Fruit fly (Drosophila melanogaster) whole organism, embryonic: ENCODE measurements around the gene Cfp1.

Source experiments
- Bgb ChIP-seq: fragments of 200-800 bp; sonication (Bioruptor generic); IDR thresholded peaks from 2 replicates; pipeline ENCODE4 v1.3.6; 2022; ENCODE audit warnings: missing biosample characterization, missing genetic modification characterization; ENCODE audit not compliant: partially characterized antibody
- Blimp-1 ChIP-seq: fragments of 200-800 bp; sonication (Bioruptor generic); optimal IDR thresholded peaks from 3 replicates; lab custom pipeline; 2018; ENCODE audit warnings: missing biosample characterization, missing genetic modification characterization, mild to moderate bottlenecking, moderate library complexity, missing genetic modification reagents
- CG10321 ChIP-seq: fragments of 200-800 bp; sonication (Bioruptor generic); IDR thresholded peaks from 2 replicates; pipeline ENCODE4 v1.3.6; 2022; ENCODE audit warnings: missing biosample characterization, missing genetic modification characterization
- CG10543 ChIP-seq: fragments of 200-800 bp; sonication (Bioruptor generic); optimal IDR thresholded peaks from 3 replicates; lab custom pipeline; 2017; ENCODE audit warnings: missing biosample characterization, mild to moderate bottlenecking, missing genetic modification characterization, moderate library complexity
- CG10565 ChIP-seq: fragments of 200-800 bp; sonication (Bioruptor generic); optimal IDR thresholded peaks from 3 replicates; lab custom pipeline; 2016; ENCODE audit warnings: missing biosample characterization, mild to moderate bottlenecking, missing genetic modification characterization
- CG11093 ChIP-seq: fragments of 200-800 bp; sonication (Bioruptor generic); IDR thresholded peaks from 3 replicates; pipeline ENCODE4 v1.3.6; 2022; ENCODE audit warnings: missing biosample characterization, missing genetic modification characterization
- CG13624 ChIP-seq: fragments of 200-800 bp; sonication (Bioruptor generic); optimal IDR thresholded peaks from 2 replicates; lab custom pipeline; 2016; ENCODE audit warnings: missing biosample characterization, missing genetic modification characterization
- CG13775 ChIP-seq: fragments of 200-800 bp; sonication (Bioruptor generic); optimal IDR thresholded peaks from 3 replicates; lab custom pipeline; 2017; ENCODE audit warnings: missing biosample characterization, mild to moderate bottlenecking, missing genetic modification characterization
- CG13894 ChIP-seq: fragments of 200-800 bp; sonication (Bioruptor generic); optimal IDR thresholded peaks from 3 replicates; lab custom pipeline; 2018; ENCODE audit warnings: missing biosample characterization, mild to moderate bottlenecking, missing genetic modification characterization, moderate library complexity
- CG1529 ChIP-seq: fragments of 200-800 bp; sonication (Bioruptor generic); optimal IDR thresholded peaks from 3 replicates; lab custom pipeline; 2018; ENCODE audit warnings: missing biosample characterization, missing genetic modification characterization
- CG17385 ChIP-seq: fragments of 200-800 bp; sonication (Bioruptor generic); optimal IDR thresholded peaks from 3 replicates; lab custom pipeline; 2018; ENCODE audit warnings: missing biosample characterization, mild to moderate bottlenecking, missing genetic modification characterization
- CG30431 ChIP-seq: fragments of 200-800 bp; sonication (Bioruptor generic); optimal IDR thresholded peaks from 2 replicates; lab custom pipeline; 2017; ENCODE audit warnings: missing biosample characterization, missing genetic modification characterization
- CG33213 ChIP-seq: fragments of 200-800 bp; sonication (Bioruptor generic); optimal IDR thresholded peaks from 3 replicates; lab custom pipeline; 2016; ENCODE audit warnings: missing biosample characterization, missing genetic modification characterization
- CG4854 ChIP-seq: fragments of 200-800 bp; sonication (Bioruptor generic); optimal IDR thresholded peaks from 2 replicates; lab custom pipeline; 2016; ENCODE audit warnings: missing biosample characterization, missing genetic modification characterization, inconsistent platforms
- CG5953 ChIP-seq: fragments of 200-800 bp; sonication (Bioruptor generic); IDR thresholded peaks from 2 replicates; pipeline ENCODE4 v1.3.6; 2022; ENCODE audit warnings: missing biosample characterization, missing genetic modification characterization
- CG6254 ChIP-seq: fragments of 200-800 bp; sonication (Bioruptor generic); optimal IDR thresholded peaks from 3 replicates; lab custom pipeline; 2017; ENCODE audit warnings: mild to moderate bottlenecking, missing biosample characterization, missing genetic modification reagents, missing genetic modification characterization
- CG6765 ChIP-seq: fragments of 200-800 bp; sonication (Bioruptor generic); optimal IDR thresholded peaks from 3 replicates; lab custom pipeline; 2017; ENCODE audit warnings: missing biosample characterization, mild to moderate bottlenecking, missing genetic modification characterization
- CG6791 ChIP-seq: fragments of 200-800 bp; sonication (Bioruptor generic); IDR thresholded peaks from 3 replicates; pipeline ENCODE4 v1.3.6; 2022; ENCODE audit warnings: missing biosample characterization, missing genetic modification characterization; ENCODE audit not compliant: partially characterized antibody
- CG7357 ChIP-seq: fragments of 200-800 bp; sonication (Bioruptor generic); IDR thresholded peaks from 3 replicates; pipeline ENCODE4 v1.3.6; 2022; ENCODE audit warnings: missing biosample characterization, missing genetic modification characterization
- Dad ChIP-seq: fragments of 200-800 bp; sonication (Bioruptor generic); optimal IDR thresholded peaks from 3 replicates; lab custom pipeline; 2016; ENCODE audit warnings: missing biosample characterization, missing genetic modification characterization
- Dfd ChIP-seq, 2 experiments: fragments of >200 bp; optimal IDR thresholded peaks; 2 replicates each; lab custom pipeline; 2017; ENCODE audit warnings: missing biosample characterization in 2 of 2, missing genetic modification characterization in 2 of 2
- Doc2 ChIP-seq: fragments of 200-800 bp; sonication (Bioruptor generic); IDR thresholded peaks from 2 replicates; pipeline ENCODE4 v1.3.6; 2022; ENCODE audit warnings: missing biosample characterization, missing genetic modification characterization
- Doc3 ChIP-seq: fragments of 200-800 bp; sonication (Bioruptor generic); IDR thresholded peaks from 3 replicates; pipeline ENCODE4 v1.3.6; 2022; ENCODE audit warnings: missing biosample characterization, missing genetic modification characterization; ENCODE audit not compliant: partially characterized antibody
- H15 ChIP-seq: fragments of 200-800 bp; sonication (Bioruptor generic); IDR thresholded peaks from 3 replicates; pipeline ENCODE4 v1.3.6; 2022; ENCODE audit warnings: missing biosample characterization, missing genetic modification characterization
- H2.0 ChIP-seq: fragments of 200-800 bp; sonication (Bioruptor generic); IDR thresholded peaks from 2 replicates; pipeline ENCODE4 v1.3.6; 2022; ENCODE audit warnings: missing biosample characterization, missing genetic modification characterization
- HmgZ ChIP-seq: fragments of 200-800 bp; sonication (Bioruptor generic); optimal IDR thresholded peaks from 2 replicates; lab custom pipeline; 2018; ENCODE audit warnings: missing biosample characterization, mild to moderate bottlenecking, missing genetic modification characterization
- Hmx ChIP-seq: fragments of 200-800 bp; sonication (Bioruptor generic); optimal IDR thresholded peaks from 2 replicates; lab custom pipeline; 2016; ENCODE audit warnings: missing biosample characterization, missing genetic modification characterization
- Hr51 ChIP-seq, 2 experiments: fragments of 200-800 bp; sonication (Bioruptor generic); optimal IDR thresholded peaks; 2 replicates in 1 of 2; 3 replicates in 1 of 2; lab custom pipeline; 2016 to 2018; ENCODE audit warnings: missing biosample characterization in 2 of 2, missing genetic modification characterization in 2 of 2, mild to moderate bottlenecking in 1 of 2, moderate library complexity in 1 of 2
- Hsf ChIP-seq: fragments of 200-800 bp; sonication (Bioruptor generic); optimal IDR thresholded peaks from 3 replicates; lab custom pipeline; 2016; ENCODE audit warnings: missing biosample characterization, missing genetic modification characterization
- Max ChIP-seq: fragments of 200-800 bp; sonication (Bioruptor generic); optimal IDR thresholded peaks from 2 replicates; lab custom pipeline; 2016; ENCODE audit warnings: missing biosample characterization, mild to moderate bottlenecking, missing genetic modification characterization
- Optix ChIP-seq: fragments of 200-800 bp; sonication (Bioruptor generic); IDR thresholded peaks from 3 replicates; pipeline ENCODE4 v1.3.6; 2022; ENCODE audit warnings: missing biosample characterization, missing genetic modification characterization
- Poxn ChIP-seq: fragments of 200-800 bp; sonication (Bioruptor generic); IDR thresholded peaks from 2 replicates; pipeline ENCODE4 v1.3.6; 2022; ENCODE audit warnings: missing biosample characterization, missing genetic modification characterization
- Scr ChIP-seq: fragments of 200-800 bp; sonication (Bioruptor generic); IDR thresholded peaks from 2 replicates; pipeline ENCODE4 v1.3.6; 2022; ENCODE audit warnings: missing biosample characterization, missing genetic modification characterization; ENCODE audit not compliant: partially characterized antibody
- Sox100B ChIP-seq: fragments of 200-800 bp; sonication (Bioruptor generic); optimal IDR thresholded peaks from 3 replicates; lab custom pipeline; 2018; ENCODE audit warnings: missing biosample characterization, mild to moderate bottlenecking, missing genetic modification characterization
- Xrp1 ChIP-seq: fragments of 200-800 bp; sonication (Bioruptor generic); IDR thresholded peaks from 2 replicates; pipeline ENCODE4 v1.3.6; 2022; ENCODE audit warnings: missing biosample characterization, missing genetic modification characterization
- YL-1 ChIP-seq: fragments of 200-800 bp; sonication (Bioruptor generic); optimal IDR thresholded peaks from 3 replicates; lab custom pipeline; 2017; ENCODE audit warnings: missing biosample characterization, mild to moderate bottlenecking, missing genetic modification characterization
- amos ChIP-seq: fragments of 200-800 bp; sonication (Bioruptor generic); IDR thresholded peaks from 2 replicates; pipeline ENCODE4 v1.3.6; 2022; ENCODE audit warnings: missing biosample characterization, missing genetic modification characterization; ENCODE audit not compliant: partially characterized antibody
- cad ChIP-seq: fragments of >200 bp; optimal IDR thresholded peaks from 2 replicates; lab custom pipeline; 2017; ENCODE audit warnings: missing biosample characterization, missing genetic modification characterization
- dati ChIP-seq: fragments of 200-800 bp; sonication (Bioruptor generic); IDR thresholded peaks from 2 replicates; pipeline ENCODE4 v1.3.6; 2022; ENCODE audit warnings: missing biosample characterization, missing genetic modification characterization
- eve ChIP-seq, 2 experiments: fragments of >200 bp; optimal IDR thresholded peaks; 2 replicates each; lab custom pipeline; 2017; ENCODE audit warnings: missing biosample characterization in 2 of 2, missing genetic modification characterization in 2 of 2
- fd102C ChIP-seq: fragments of 200-800 bp; sonication (Bioruptor generic); optimal IDR thresholded peaks from 2 replicates; lab custom pipeline; 2018; ENCODE audit warnings: missing biosample characterization, mild to moderate bottlenecking, missing genetic modification characterization, moderate library complexity
- ftz-f1 ChIP-seq: fragments of 200-800 bp; sonication (Bioruptor generic); optimal IDR thresholded peaks from 2 replicates; lab custom pipeline; 2016; ENCODE audit warnings: missing biosample characterization, missing genetic modification characterization
- gce ChIP-seq: fragments of 200-800 bp; sonication (Bioruptor generic); IDR thresholded peaks from 3 replicates; pipeline ENCODE4 v1.3.6; 2022; ENCODE audit warnings: missing biosample characterization, missing genetic modification characterization
- lbe ChIP-seq: fragments of 200-800 bp; sonication (Bioruptor generic); optimal IDR thresholded peaks from 2 replicates; lab custom pipeline; 2016; ENCODE audit warnings: missing biosample characterization, mild to moderate bottlenecking, missing genetic modification characterization
- nom ChIP-seq: fragments of 200-800 bp; sonication (Bioruptor generic); optimal IDR thresholded peaks from 2 replicates; lab custom pipeline; 2017; ENCODE audit warnings: missing biosample characterization, missing genetic modification characterization, mild to moderate bottlenecking, moderate library complexity, missing genetic modification reagents
- sc ChIP-seq, 3 experiments: fragments of >200 bp in 2 of 3; fragments of 200-800 bp in 1 of 3; sonication (Bioruptor generic) in 1 of 3; optimal IDR thresholded peaks; 2 replicates in 2 of 3; 3 replicates in 1 of 3; lab custom pipeline; 2017; ENCODE audit warnings: mild to moderate bottlenecking in 1 of 3, missing biosample characterization in 1 of 3, missing genetic modification characterization in 1 of 3, missing genetic modification reagents in 1 of 3
- so ChIP-seq: fragments of 200-800 bp; sonication (Bioruptor generic); IDR thresholded peaks from 3 replicates; pipeline ENCODE4 v1.3.6; 2022; ENCODE audit warnings: missing biosample characterization, missing genetic modification characterization
- tap ChIP-seq: fragments of 200-800 bp; optimal IDR thresholded peaks from 3 replicates; lab custom pipeline; 2019; ENCODE audit warnings: missing biosample characterization, mild to moderate bottlenecking, missing genetic modification characterization, moderate library complexity
- toy ChIP-seq: fragments of 200-800 bp; sonication (Bioruptor generic); IDR thresholded peaks from 2 replicates; pipeline ENCODE4 v1.3.6; 2022; ENCODE audit warnings: missing biosample characterization, missing genetic modification characterization
- z ChIP-seq: fragments of 200-800 bp; sonication (Bioruptor generic); IDR thresholded peaks from 3 replicates; pipeline ENCODE4 v1.3.6; 2022; ENCODE audit warnings: missing biosample characterization, missing genetic modification characterization

Gene Cfp1

dm6 chrX:9297661-9298433, 25.1 kb upstream of the Cfp1 start (continued):
- no peak for TF ChIP-seq Doc3 (GFP tag; lab: Robert Waterston, UW)
- TF ChIP-seq CG6765 (GFP tag; lab: Kevin White, UChicago): no peak
- TF ChIP-seq CG11093 (GFP tag; lab: Robert Waterston, UW): no peak
- TF ChIP-seq Blimp-1 (GFP tag; lab: Kevin White, UChicago): no peak
- TF ChIP-seq fd102C (GFP tag; lab: Kevin White, UChicago): no peak
- TF ChIP-seq eve (GFP tag; optimal IDR thresholded peaks at IDR 0.05; lab: Kevin White, UChicago): no peak
- TF ChIP-seq nom: no peak
- no peak for TF ChIP-seq sc (optimal IDR thresholded peaks at IDR 0.05; lab: Kevin White, UChicago)
- no peak for TF ChIP-seq sc (GFP tag; optimal IDR thresholded peaks at IDR 0.05; lab: Kevin White, UChicago)
- TF ChIP-seq CG4854: no peak
- no peak for TF ChIP-seq gce (GFP tag; lab: Robert Waterston, UW)
- TF ChIP-seq Xrp1 (GFP tag; lab: Robert Waterston, UW): no peak
- TF ChIP-seq Dad: no peak
- TF ChIP-seq Poxn (GFP tag; lab: Robert Waterston, UW): no peak
- no peak for TF ChIP-seq Doc2 (GFP tag; lab: Robert Waterston, UW)
- no peak for TF ChIP-seq HmgZ
- TF ChIP-seq amos (GFP tag; lab: Robert Waterston, UW): no peak
- peak; percentile 89 for TF ChIP-seq CG13894 (tag; lab: Kevin White, UChicago)
- no peak for TF ChIP-seq dati
- no peak for TF ChIP-seq lbe (GFP tag; lab: Kevin White, UChicago)
- TF ChIP-seq CG1529: no peak
- TF ChIP-seq CG33213 (GFP tag; lab: Kevin White, UChicago): no peak
- TF ChIP-seq Max (GFP tag; lab: Kevin White, UChicago): no peak
- TF ChIP-seq Hmx: no peak
- no peak for TF ChIP-seq Bgb (GFP tag; lab: Robert Waterston, UW)
- TF ChIP-seq toy (GFP tag; lab: Robert Waterston, UW): no peak
- no peak for TF ChIP-seq CG10565 (GFP tag; lab: Kevin White, UChicago)
- no peak for TF ChIP-seq CG10543 (GFP tag; lab: Kevin White, UChicago)
- TF ChIP-seq CG13624 (GFP tag; lab: Kevin White, UChicago): no peak
- TF ChIP-seq CG30431 (GFP tag; lab: Kevin White, UChicago): no peak
- TF ChIP-seq CG13775: peak; percentile 11
- TF ChIP-seq Sox100B (GFP tag; lab: Kevin White, UChicago): peak; percentile 2
- no peak for TF ChIP-seq Scr
- TF ChIP-seq CG17385 (GFP tag; lab: Kevin White, UChicago): no peak
- no peak for TF ChIP-seq CG6791 (GFP tag; lab: Robert Waterston, UW)
- no peak for TF ChIP-seq z (GFP tag; lab: Robert Waterston, UW)
- TF ChIP-seq CG7357 (GFP tag; lab: Robert Waterston, UW): no peak
- no peak for TF ChIP-seq CG6254 (GFP tag; lab: Kevin White, UChicago)
- TF ChIP-seq ftz-f1 (GFP tag; lab: Kevin White, UChicago): no peak
- no peak for TF ChIP-seq H15 (GFP tag; lab: Robert Waterston, UW)
- TF ChIP-seq YL-1 (GFP tag; lab: Kevin White, UChicago): no peak
- no peak for TF ChIP-seq CG5953 (GFP tag; lab: Robert Waterston, UW)
- no peak for TF ChIP-seq CG10321 (GFP tag; lab: Robert Waterston, UW)
- no peak for TF ChIP-seq Dfd (GFP tag; optimal IDR thresholded peaks at IDR 0.05; lab: Kevin White, UChicago)
- TF ChIP-seq tap: no peak
- peak in 1 of 2 experiments; percentile 30 for TF ChIP-seq Hr51 (GFP tag; optimal IDR thresholded peaks at IDR 0.05; lab: Kevin White, UChicago)
- no peak for TF ChIP-seq H2.0 (GFP tag; lab: Robert Waterston, UW)
- no peak for TF ChIP-seq cad (GFP tag; lab: Kevin White, UChicago)
- TF ChIP-seq so (GFP tag; lab: Robert Waterston, UW): no peak
- TF ChIP-seq Hsf (GFP tag; lab: Kevin White, UChicago): no peak
- TF ChIP-seq Optix: no peak
